Worm (Caenorhabditis elegans) whole organism, L1 larva: Measurements from ENCODE around the gene DH11.2.

Source experiments
- C16A3.4 ChIP-seq: fragments of 150-350 bp; optimal IDR thresholded peaks from 2 replicates; lab custom pipeline; 2014; ENCODE audit warnings: missing biosample characterization, missing genetic modification characterization
- C34B4.2 ChIP-seq: sonication (generic microtip); optimal IDR thresholded peaks from 2 replicates; lab custom pipeline; 2017; ENCODE audit warnings: mild to moderate bottlenecking, missing genetic modification characterization, missing compliant biosample characterization
- Y116A8C.19 ChIP-seq: sonication (generic microtip); optimal IDR thresholded peaks from 2 replicates; lab custom pipeline; 2016; ENCODE audit warnings: missing compliant biosample characterization, missing genetic modification characterization, borderline replicate concordance
- ama-1 ChIP-seq: fragments of 150-350 bp; optimal IDR thresholded peaks from 2 replicates; lab custom pipeline; 2014
- blmp-1 ChIP-seq: fragments of 150-350 bp; optimal IDR thresholded peaks from 2 replicates; lab custom pipeline; 2014; ENCODE audit warnings: missing biosample characterization, missing genetic modification characterization
- ceh-82 ChIP-seq, 3 experiments: fragments of 150-350 bp in 1 of 3; sonication (generic microtip) in 2 of 3; optimal IDR thresholded peaks; 2 replicates each; lab custom pipeline; 2014 to 2017; ENCODE audit warnings: missing biosample characterization in 3 of 3, missing genetic modification characterization in 3 of 3
- ceh-88 ChIP-seq: fragments of 200-800 bp; sonication (Bioruptor generic); IDR thresholded peaks from 2 replicates; pipeline ENCODE4 v1.3.6; 2022; ENCODE audit warnings: missing genetic modification characterization, missing compliant biosample characterization
- ceh-90 ChIP-seq: sonication (generic microtip); optimal IDR thresholded peaks from 2 replicates; lab custom pipeline; 2016; ENCODE audit warnings: missing genetic modification characterization, missing compliant biosample characterization
- dpl-1 ChIP-seq, 3 experiments: fragments of 150-350 bp in 2 of 3; sonication (generic microtip) in 1 of 3; optimal IDR thresholded peaks; 2 replicates each; lab custom pipeline; 2014 to 2017; ENCODE audit warnings: missing biosample characterization in 3 of 3, missing genetic modification characterization in 3 of 3, missing genetic modification reagents in 3 of 3
- efl-1 ChIP-seq, 4 experiments: fragments of 150-350 bp; optimal IDR thresholded peaks in 3 of 4; peaks in 1 of 4; 1 replicate in 1 of 4; 2 replicates in 3 of 4; lab custom pipeline; 2014; ENCODE audit warnings: missing biosample characterization in 2 of 4, missing genetic modification characterization in 2 of 4, missing genetic modification reagents in 2 of 4
- elt-2 ChIP-seq: sonication (generic microtip); optimal IDR thresholded peaks from 2 replicates; lab custom pipeline; 2016; ENCODE audit warnings: missing genetic modification characterization, mild to moderate bottlenecking, inconsistent platforms, missing compliant biosample characterization, missing genetic modification reagents
- elt-3 ChIP-seq, 6 experiments: fragments of 150-350 bp in 1 of 6; sonication (generic microtip); optimal IDR thresholded peaks; 2 replicates each; lab custom pipeline; 2017 to 2018; ENCODE audit warnings: missing biosample characterization in 6 of 6, missing genetic modification characterization in 6 of 6, inconsistent platforms in 1 of 6
- fkh-10 ChIP-seq: sonication (generic microtip); optimal IDR thresholded peaks from 2 replicates; lab custom pipeline; 2017; ENCODE audit warnings: missing biosample characterization, missing genetic modification reagents, missing genetic modification characterization
- hpl-2 ChIP-seq: fragments of 150-350 bp; optimal IDR thresholded peaks from 2 replicates; lab custom pipeline; 2014; ENCODE audit warnings: missing biosample characterization, missing genetic modification reagents, missing genetic modification characterization
- irx-1 ChIP-seq: sonication (generic microtip); optimal IDR thresholded peaks from 2 replicates; lab custom pipeline; 2016; ENCODE audit warnings: missing genetic modification characterization, missing compliant biosample characterization
- isw-1 ChIP-seq: fragments of 200-800 bp; sonication (Bioruptor generic); IDR thresholded peaks from 2 replicates; pipeline ENCODE4 v1.3.6; 2022; ENCODE audit warnings: missing genetic modification characterization, missing compliant biosample characterization
- jun-1 ChIP-seq: fragments of 150-350 bp; optimal IDR thresholded peaks from 2 replicates; lab custom pipeline; 2014; ENCODE audit warnings: missing biosample characterization, missing genetic modification reagents, missing genetic modification characterization
- lin-14 ChIP-seq: fragments of 200-800 bp; sonication (Bioruptor generic); optimal IDR thresholded peaks from 2 replicates; lab custom pipeline; 2018; ENCODE audit warnings: mild to moderate bottlenecking, missing genetic modification characterization, moderate library complexity, missing compliant biosample characterization
- lin-35 ChIP-seq, 2 experiments: fragments of 150-350 bp; optimal IDR thresholded peaks; 2 replicates each; lab custom pipeline; 2014; ENCODE audit warnings: missing biosample characterization in 2 of 2, missing genetic modification characterization in 2 of 2, missing genetic modification reagents in 2 of 2
- lin-39 ChIP-seq: fragments of 150-350 bp; optimal IDR thresholded peaks from 2 replicates; lab custom pipeline; 2014; ENCODE audit warnings: missing biosample characterization, missing genetic modification reagents, missing genetic modification characterization
- lir-3 ChIP-seq: sonication (generic microtip); optimal IDR thresholded peaks from 2 replicates; lab custom pipeline; 2016; ENCODE audit warnings: mild to moderate bottlenecking, missing genetic modification characterization, moderate library complexity, missing compliant biosample characterization; ENCODE audit not compliant: poor library complexity
- lsy-2 ChIP-seq, 2 experiments: fragments of 150-350 bp; optimal IDR thresholded peaks; 2 replicates each; lab custom pipeline; 2014; ENCODE audit warnings: missing biosample characterization in 2 of 2, missing genetic modification characterization in 2 of 2
- mab-9 ChIP-seq: fragments of 200-800 bp; sonication (Bioruptor generic); IDR thresholded peaks from 2 replicates; pipeline ENCODE4 v1.3.6; 2022; ENCODE audit warnings: missing genetic modification reagents, missing genetic modification characterization, missing compliant biosample characterization
- mdl-1 ChIP-seq, 2 experiments: fragments of 150-350 bp; optimal IDR thresholded peaks; 2 replicates each; lab custom pipeline; 2014 to 2017; ENCODE audit warnings: missing biosample characterization in 2 of 2, missing genetic modification characterization in 2 of 2, inconsistent platforms in 1 of 2
- mef-2 ChIP-seq: fragments of 150-350 bp; optimal IDR thresholded peaks from 2 replicates; lab custom pipeline; 2014; ENCODE audit warnings: missing biosample characterization, missing genetic modification characterization
- mep-1 ChIP-seq: fragments of 150-350 bp; optimal IDR thresholded peaks from 2 replicates; lab custom pipeline; 2014; ENCODE audit warnings: missing biosample characterization, missing genetic modification characterization
- nhr-12 ChIP-seq: sonication (generic microtip); optimal IDR thresholded peaks from 2 replicates; lab custom pipeline; 2017; ENCODE audit warnings: missing biosample characterization, missing genetic modification characterization
- nhr-19 ChIP-seq: fragments of 200-800 bp; sonication (Bioruptor generic); conservative IDR thresholded peaks from 2 replicates; pipeline ENCODE4 v1.3.6; 2022; ENCODE audit warnings: missing genetic modification characterization, missing compliant biosample characterization
- nhr-20 ChIP-seq: sonication (generic microtip); optimal IDR thresholded peaks from 2 replicates; lab custom pipeline; 2016; ENCODE audit warnings: mild to moderate bottlenecking, missing genetic modification characterization, missing compliant biosample characterization
- nhr-71 ChIP-seq: sonication (generic microtip); optimal IDR thresholded peaks from 2 replicates; lab custom pipeline; 2016; ENCODE audit warnings: mild to moderate bottlenecking, missing genetic modification characterization, moderate library complexity, missing compliant biosample characterization
- nhr-84 ChIP-seq: sonication (generic microtip); optimal IDR thresholded peaks from 2 replicates; lab custom pipeline; 2017; ENCODE audit warnings: missing biosample characterization, missing genetic modification characterization
- nhr-85 ChIP-seq: sonication (generic microtip); peaks from one replicate; lab custom pipeline; 2016; ENCODE audit warnings: missing genetic modification characterization, inconsistent platforms, missing compliant biosample characterization
- nhr-90 ChIP-seq: sonication (generic microtip); optimal IDR thresholded peaks from 2 replicates; lab custom pipeline; 2016; ENCODE audit warnings: mild to moderate bottlenecking, missing genetic modification characterization, missing compliant biosample characterization; ENCODE audit not compliant: poor library complexity
- pax-3 ChIP-seq: fragments of 200-800 bp; sonication (Bioruptor generic); optimal IDR thresholded peaks from 2 replicates; lab custom pipeline; 2018; ENCODE audit warnings: mild to moderate bottlenecking, missing genetic modification characterization, moderate library complexity, missing compliant biosample characterization
- pqm-1 ChIP-seq: sonication (generic microtip); optimal IDR thresholded peaks from 3 replicates; lab custom pipeline; 2017; ENCODE audit warnings: missing biosample characterization, missing genetic modification characterization
- snu-23 ChIP-seq: sonication (generic microtip); optimal IDR thresholded peaks from 2 replicates; lab custom pipeline; 2016; ENCODE audit warnings: missing genetic modification characterization, missing compliant biosample characterization
- sox-4 ChIP-seq: sonication (generic microtip); optimal IDR thresholded peaks from 2 replicates; lab custom pipeline; 2016; ENCODE audit warnings: missing genetic modification characterization, missing compliant biosample characterization
- sptf-1 ChIP-seq: fragments of 150-350 bp; optimal IDR thresholded peaks from 2 replicates; lab custom pipeline; 2014; ENCODE audit warnings: missing biosample characterization, missing genetic modification characterization
- sup-37 ChIP-seq: fragments of 200-800 bp; sonication (Bioruptor generic); optimal IDR thresholded peaks from 2 replicates; lab custom pipeline; 2018; ENCODE audit warnings: mild to moderate bottlenecking, missing genetic modification characterization, missing compliant biosample characterization
- swsn-7 ChIP-seq: sonication (generic microtip); optimal IDR thresholded peaks from 2 replicates; lab custom pipeline; 2016; ENCODE audit warnings: missing genetic modification characterization, missing compliant biosample characterization
- tbx-2 ChIP-seq: sonication (generic microtip); optimal IDR thresholded peaks from 2 replicates; lab custom pipeline; 2016; ENCODE audit warnings: missing genetic modification characterization, missing compliant biosample characterization
- unc-130 ChIP-seq: fragments of 150-350 bp; optimal IDR thresholded peaks from 2 replicates; lab custom pipeline; 2017; ENCODE audit warnings: missing biosample characterization, missing genetic modification characterization, inconsistent platforms
- unc-62 ChIP-seq: fragments of 150-350 bp; optimal IDR thresholded peaks from 2 replicates; lab custom pipeline; 2014; ENCODE audit warnings: missing biosample characterization, missing genetic modification reagents, missing genetic modification characterization
- unc-86 ChIP-seq: sonication (generic microtip); optimal IDR thresholded peaks from 2 replicates; lab custom pipeline; 2016; ENCODE audit warnings: missing genetic modification characterization, missing compliant biosample characterization
- unc-98 ChIP-seq: fragments of 200-800 bp; sonication (Bioruptor generic); IDR thresholded peaks from 2 replicates; pipeline ENCODE4 v1.3.6; 2022; ENCODE audit warnings: missing genetic modification characterization, missing compliant biosample characterization
- xbp-1 ChIP-seq: sonication (generic microtip); optimal IDR thresholded peaks from 2 replicates; lab custom pipeline; 2016; ENCODE audit warnings: missing genetic modification characterization, missing compliant biosample characterization
- ztf-11 ChIP-seq, 2 experiments: sonication (generic microtip); optimal IDR thresholded peaks; 2 replicates each; lab custom pipeline; 2016 to 2017; ENCODE audit warnings: missing genetic modification characterization in 2 of 2, missing biosample characterization in 1 of 2, missing compliant biosample characterization in 1 of 2

Gene DH11.2

DNA sequence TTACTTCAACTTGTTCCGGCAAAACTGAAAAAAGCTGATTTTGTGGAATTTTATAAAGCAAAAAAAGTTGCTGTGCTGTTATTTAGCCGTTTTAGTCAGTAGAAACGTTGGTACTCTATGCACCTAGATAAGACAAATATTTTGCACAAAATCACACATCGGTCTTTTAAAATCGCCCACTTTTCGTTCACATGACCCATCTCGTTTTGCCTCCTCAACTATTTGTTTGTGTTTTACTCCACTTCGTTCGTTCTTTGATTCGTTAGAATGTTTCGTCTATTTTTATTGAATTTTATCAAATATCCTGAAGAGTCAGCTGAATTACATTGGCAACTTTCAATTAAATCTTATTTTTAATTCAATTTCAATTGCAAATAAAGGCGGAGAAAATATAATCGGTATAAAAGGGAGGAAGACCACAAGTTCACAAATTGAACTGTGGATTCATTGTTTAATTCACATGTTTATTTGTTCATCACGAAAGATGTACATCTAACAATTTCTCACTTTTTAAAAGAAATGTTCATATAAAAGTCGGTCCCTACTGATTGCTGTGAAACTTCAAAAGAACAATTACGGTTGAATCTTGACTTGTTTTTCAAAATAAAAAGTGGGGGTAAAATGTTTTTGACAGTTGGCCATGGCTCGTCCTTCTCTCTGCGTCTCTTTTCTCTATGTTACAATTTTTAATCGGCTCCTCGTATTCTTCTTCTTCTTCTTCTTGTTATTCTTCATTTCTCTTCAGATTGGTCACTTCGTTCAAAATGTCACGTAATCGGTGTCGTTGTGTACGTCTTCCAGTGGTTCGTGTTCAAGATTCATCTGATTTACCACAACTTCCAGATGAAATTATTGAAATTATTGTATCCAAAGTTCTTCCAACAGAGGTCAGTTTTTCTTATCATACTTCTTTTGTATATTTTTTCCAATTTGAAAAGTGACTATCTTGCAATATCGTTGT is at the start of gene DH11.2:
TSS of gene DH11.2 (plus strand) at position 746 of the 961 bp plus-strand sequence.
- TF ChIP-seq jun-1 (tag; lab: Kevin White, UChicago) = no peak
- peak; percentile 74 for TF ChIP-seq nhr-85 (tag; lab: Kevin White, UChicago)
- no peak for TF ChIP-seq sptf-1 (tag; lab: Kevin White, UChicago)
- TF ChIP-seq mdl-1 (tag; optimal IDR thresholded peaks at IDR 0.05; lab: Kevin White, UChicago) = peak in 1 of 2 experiments; percentile 62
- no peak for TF ChIP-seq efl-1 (optimal IDR thresholded peaks at IDR 0.05; lab: Kevin White, UChicago)
- TF ChIP-seq efl-1 (GFP tag; optimal IDR thresholded peaks at IDR 0.05 in 1 of 2; lab: Kevin White, UChicago) = peak in 1 of 2 experiments; percentile 68
- no peak for TF ChIP-seq unc-98 (GFP tag; lab: Robert Waterston, UW)
- TF ChIP-seq lin-35 (GFP tag; optimal IDR thresholded peaks at IDR 0.05; lab: Kevin White, UChicago) = peak; percentile 1 to 43
- no peak for TF ChIP-seq lin-39 (tag; lab: Kevin White, UChicago)
- TF ChIP-seq nhr-20 (tag; lab: Kevin White, UChicago) = peak; percentile 65
- no peak for TF ChIP-seq mab-9 (GFP tag; lab: Robert Waterston, UW)
- no peak for TF ChIP-seq ceh-88 (GFP tag; lab: Robert Waterston, UW)
- peak; percentile 51 for TF ChIP-seq nhr-19
- no peak for TF ChIP-seq ceh-82 (tag; optimal IDR thresholded peaks at IDR 0.05; lab: Kevin White, UChicago)
- peak; percentile 27 for TF ChIP-seq lir-3 (tag; lab: Kevin White, UChicago)
- TF ChIP-seq lin-14 (GFP tag; lab: Kevin White, UChicago) = peak; percentile 33
- TF ChIP-seq dpl-1 (GFP tag; optimal IDR thresholded peaks at IDR 0.05; lab: Kevin White, UChicago) = no peak
- no peak for TF ChIP-seq nhr-84 (tag; lab: Kevin White, UChicago)
- TF ChIP-seq mef-2 (tag; lab: Kevin White, UChicago) = no peak
- peak; percentile 73 for TF ChIP-seq nhr-71 (tag; lab: Kevin White, UChicago)
- peak; percentile 49 for TF ChIP-seq elt-2 (tag; lab: Kevin White, UChicago)
- peak; percentile 44 for TF ChIP-seq C16A3.4
- no peak for TF ChIP-seq Y116A8C.19 (tag; lab: Kevin White, UChicago)
- TF ChIP-seq fkh-10 (GFP tag; lab: Kevin White, UChicago) = no peak
- peak; percentile 37 for TF ChIP-seq mep-1 (tag; lab: Kevin White, UChicago)
- TF ChIP-seq xbp-1 (tag; lab: Kevin White, UChicago) = no peak
- peak; percentile 34 for TF ChIP-seq sup-37 (GFP tag; lab: Kevin White, UChicago)
- TF ChIP-seq unc-130 (tag; lab: Kevin White, UChicago) = peak; percentile 62
- TF ChIP-seq unc-86 (tag; lab: Kevin White, UChicago) = no peak
- peak; percentile 39 for TF ChIP-seq snu-23
- TF ChIP-seq C34B4.2 (tag; lab: Kevin White, UChicago) = no peak
- TF ChIP-seq ceh-90 (tag; lab: Kevin White, UChicago) = no peak
- TF ChIP-seq swsn-7 (tag; lab: Kevin White, UChicago) = peak; percentile 21
- TF ChIP-seq nhr-12 (tag; lab: Kevin White, UChicago) = no peak
- TF ChIP-seq unc-62 (GFP tag; lab: Kevin White, UChicago) = no peak
- peak; percentile 17 for TF ChIP-seq tbx-2 (tag; lab: Kevin White, UChicago)
- TF ChIP-seq blmp-1 (tag; lab: Kevin White, UChicago) = peak; percentile 61
- no peak for TF ChIP-seq ztf-11 (tag; optimal IDR thresholded peaks at IDR 0.05; lab: Kevin White, UChicago)
- TF ChIP-seq hpl-2 = no peak
- TF ChIP-seq isw-1 (GFP tag; lab: Robert Waterston, UW) = no peak
- TF ChIP-seq pax-3 (tag; lab: Kevin White, UChicago) = no peak
- peak in 1 of 6 experiments; percentile 56 for TF ChIP-seq elt-3 (tag; optimal IDR thresholded peaks at IDR 0.05; lab: Kevin White, UChicago)
- no peak for TF ChIP-seq ama-1 (lab: Kevin White, UChicago)
- no peak for TF ChIP-seq irx-1 (tag; lab: Kevin White, UChicago)
- TF ChIP-seq sox-4 (tag; lab: Kevin White, UChicago) = no peak
- no peak for TF ChIP-seq nhr-90 (tag; lab: Kevin White, UChicago)
- TF ChIP-seq lsy-2 (tag; optimal IDR thresholded peaks at IDR 0.05; lab: Kevin White, UChicago) = peak in 1 of 2 experiments; percentile 1
- no peak for TF ChIP-seq pqm-1
- TF ChIP-seq, all 84 proteins: peak for 20
